Fruit fly (Drosophila melanogaster) whole organism, embryonic: ENCODE data around the gene CG4594.

Experiments
- Bgb ChIP-seq: fragments of 200-800 bp; sonication (Bioruptor generic); IDR thresholded peaks from 2 replicates; pipeline ENCODE4 v1.3.6; 2022; ENCODE audit warnings: missing biosample characterization, missing genetic modification characterization; ENCODE audit not compliant: partially characterized antibody
- Blimp-1 ChIP-seq: fragments of 200-800 bp; sonication (Bioruptor generic); optimal IDR thresholded peaks from 3 replicates; lab custom pipeline; 2018; ENCODE audit warnings: missing biosample characterization, missing genetic modification characterization, mild to moderate bottlenecking, moderate library complexity, missing genetic modification reagents
- CG10274 ChIP-seq: fragments of 200-800 bp; sonication (Bioruptor generic); optimal IDR thresholded peaks from 3 replicates; lab custom pipeline; 2017; ENCODE audit warnings: missing biosample characterization, mild to moderate bottlenecking, missing genetic modification characterization
- CG1233 ChIP-seq: fragments of 200-800 bp; sonication (Bioruptor generic); optimal IDR thresholded peaks from 4 replicates; lab custom pipeline; 2018; ENCODE audit warnings: missing biosample characterization, mild to moderate bottlenecking, missing genetic modification characterization
- CG12942 ChIP-seq: fragments of 200-800 bp; sonication (Bioruptor generic); optimal IDR thresholded peaks from 3 replicates; lab custom pipeline; 2016; ENCODE audit warnings: missing biosample characterization, missing genetic modification characterization
- CG13123 ChIP-seq: fragments of 200-800 bp; sonication (Bioruptor generic); optimal IDR thresholded peaks from 2 replicates; lab custom pipeline; 2016; ENCODE audit warnings: missing biosample characterization, missing genetic modification characterization
- CG13296 ChIP-seq: fragments of 200-800 bp; sonication (Bioruptor generic); optimal IDR thresholded peaks from 3 replicates; lab custom pipeline; 2018; ENCODE audit warnings: missing biosample characterization, mild to moderate bottlenecking, missing genetic modification characterization
- CG15073 ChIP-seq: fragments of 200-800 bp; sonication (Bioruptor generic); optimal IDR thresholded peaks from 2 replicates; lab custom pipeline; 2016; ENCODE audit warnings: missing biosample characterization, missing genetic modification characterization
- CG16813 ChIP-seq: fragments of 200-800 bp; sonication (Bioruptor generic); IDR thresholded peaks from 3 replicates; pipeline ENCODE4 v1.3.6; 2022; ENCODE audit warnings: missing biosample characterization, missing genetic modification characterization; ENCODE audit not compliant: partially characterized antibody
- CG18262 ChIP-seq: fragments of 200-800 bp; optimal IDR thresholded peaks from 3 replicates; lab custom pipeline; 2019; ENCODE audit warnings: missing biosample characterization, mild to moderate bottlenecking, missing genetic modification characterization, moderate library complexity
- CG2199 ChIP-seq: fragments of 200-800 bp; sonication (Bioruptor generic); IDR thresholded peaks from 3 replicates; pipeline ENCODE4 v1.3.6; 2022; ENCODE audit warnings: missing biosample characterization, missing genetic modification characterization
- CG2202 ChIP-seq: fragments of 200-800 bp; sonication (Bioruptor generic); optimal IDR thresholded peaks from 2 replicates; lab custom pipeline; 2018; ENCODE audit warnings: missing biosample characterization, mild to moderate bottlenecking, missing genetic modification characterization
- CG2678 ChIP-seq: fragments of 200-800 bp; sonication (Bioruptor generic); optimal IDR thresholded peaks from 3 replicates; lab custom pipeline; 2019; ENCODE audit warnings: missing biosample characterization, mild to moderate bottlenecking, missing genetic modification characterization, moderate library complexity
- CG31365 ChIP-seq: fragments of 200-800 bp; sonication (Bioruptor generic); optimal IDR thresholded peaks from 2 replicates; lab custom pipeline; 2018; ENCODE audit warnings: missing biosample characterization, mild to moderate bottlenecking, missing genetic modification characterization
- CG3847 ChIP-seq: fragments of 200-800 bp; sonication (Bioruptor generic); IDR thresholded peaks from 2 replicates; pipeline ENCODE4 v1.3.6; 2022; ENCODE audit warnings: missing biosample characterization, missing genetic modification characterization
- CG6689 ChIP-seq: fragments of 200-800 bp; sonication (Bioruptor generic); IDR thresholded peaks from 2 replicates; pipeline ENCODE4 v1.3.6; 2022; ENCODE audit warnings: missing biosample characterization, missing genetic modification characterization
- CG7271 ChIP-seq: fragments of 200-800 bp; sonication (Bioruptor generic); optimal IDR thresholded peaks from 2 replicates; lab custom pipeline; 2018; ENCODE audit warnings: missing biosample characterization, mild to moderate bottlenecking, missing genetic modification characterization, moderate library complexity
- CG9609 ChIP-seq: fragments of 200-800 bp; sonication (Bioruptor generic); optimal IDR thresholded peaks from 3 replicates; lab custom pipeline; 2016; ENCODE audit warnings: missing biosample characterization, missing genetic modification characterization
- CG9932 ChIP-seq: fragments of 200-800 bp; sonication (Bioruptor generic); IDR thresholded peaks from 2 replicates; pipeline ENCODE4 v1.3.6; 2022; ENCODE audit warnings: missing biosample characterization, missing genetic modification characterization
- CHES-1-like ChIP-seq: fragments of 200-800 bp; sonication (Bioruptor generic); optimal IDR thresholded peaks from 2 replicates; lab custom pipeline; 2016; ENCODE audit warnings: missing biosample characterization, missing genetic modification characterization
- ERR ChIP-seq: fragments of 200-800 bp; sonication (Bioruptor generic); optimal IDR thresholded peaks from 2 replicates; lab custom pipeline; 2016; ENCODE audit warnings: missing biosample characterization, missing genetic modification characterization
- Gug ChIP-seq: fragments of 200-800 bp; sonication (Bioruptor generic); IDR thresholded peaks from 4 replicates; pipeline ENCODE4 v1.3.6; 2022; ENCODE audit warnings: missing biosample characterization, missing genetic modification characterization
- H2.0 ChIP-seq: fragments of 200-800 bp; sonication (Bioruptor generic); IDR thresholded peaks from 2 replicates; pipeline ENCODE4 v1.3.6; 2022; ENCODE audit warnings: missing biosample characterization, missing genetic modification characterization
- HLH4C ChIP-seq: fragments of 200-800 bp; sonication (Bioruptor generic); IDR thresholded peaks from 3 replicates; pipeline ENCODE4 v1.3.6; 2022; ENCODE audit warnings: missing biosample characterization, missing genetic modification characterization; ENCODE audit not compliant: partially characterized antibody
- Lpt ChIP-seq: fragments of >200 bp; optimal IDR thresholded peaks from 2 replicates; lab custom pipeline; 2018; ENCODE audit warnings: missing biosample characterization, missing genetic modification characterization
- Mad ChIP-seq: fragments of 200-800 bp; sonication (Bioruptor generic); optimal IDR thresholded peaks from 2 replicates; lab custom pipeline; 2016; ENCODE audit warnings: missing biosample characterization, missing genetic modification characterization
- Ravus ChIP-seq: fragments of 200-800 bp; sonication (Bioruptor generic); IDR thresholded peaks from 2 replicates; pipeline ENCODE4 v1.3.6; 2022; ENCODE audit warnings: missing biosample characterization, missing genetic modification characterization
- YL-1 ChIP-seq: fragments of 200-800 bp; sonication (Bioruptor generic); optimal IDR thresholded peaks from 3 replicates; lab custom pipeline; 2017; ENCODE audit warnings: missing biosample characterization, mild to moderate bottlenecking, missing genetic modification characterization
- ab ChIP-seq: fragments of 200-800 bp; sonication (Bioruptor generic); optimal IDR thresholded peaks from 2 replicates; lab custom pipeline; 2016; ENCODE audit warnings: missing biosample characterization, missing genetic modification characterization
- ara ChIP-seq: fragments of 200-800 bp; sonication (Bioruptor generic); IDR thresholded peaks from 2 replicates; pipeline ENCODE4 v1.3.6; 2022; ENCODE audit warnings: missing biosample characterization, missing genetic modification characterization
- az2 ChIP-seq: fragments of 200-800 bp; sonication (Bioruptor generic); optimal IDR thresholded peaks from 3 replicates; lab custom pipeline; 2016; ENCODE audit warnings: missing biosample characterization, missing genetic modification characterization
- cad ChIP-seq: fragments of >200 bp; optimal IDR thresholded peaks from 2 replicates; lab custom pipeline; 2017; ENCODE audit warnings: missing biosample characterization, missing genetic modification characterization
- danr ChIP-seq: fragments of 200-800 bp; sonication (Bioruptor generic); IDR thresholded peaks from 2 replicates; pipeline ENCODE4 v1.3.6; 2022; ENCODE audit warnings: missing biosample characterization, missing genetic modification characterization
- eve ChIP-seq, 2 experiments: fragments of >200 bp; optimal IDR thresholded peaks; 2 replicates each; lab custom pipeline; 2017; ENCODE audit warnings: missing biosample characterization in 2 of 2, missing genetic modification characterization in 2 of 2
- gsb ChIP-seq: fragments of 200-800 bp; sonication (Bioruptor generic); IDR thresholded peaks from 2 replicates; pipeline ENCODE4 v1.3.6; 2022; ENCODE audit warnings: missing biosample characterization, missing genetic modification characterization
- kay ChIP-seq: fragments of 200-800 bp; sonication (Bioruptor generic); optimal IDR thresholded peaks from 2 replicates; lab custom pipeline; 2016; ENCODE audit warnings: missing biosample characterization, missing genetic modification characterization
- mirr ChIP-seq: fragments of 200-800 bp; sonication (Bioruptor generic); optimal IDR thresholded peaks from 3 replicates; lab custom pipeline; 2018; ENCODE audit warnings: missing biosample characterization, mild to moderate bottlenecking, missing genetic modification characterization
- otp ChIP-seq: fragments of 200-800 bp; sonication (Bioruptor generic); IDR thresholded peaks from 3 replicates; pipeline ENCODE4, ENCODE4 v1.3.6; 2022; ENCODE audit warnings: missing biosample characterization, missing genetic modification characterization
- prd ChIP-seq, 3 experiments: fragments of >200 bp in 2 of 3; fragments of 200-800 bp in 1 of 3; sonication (Bioruptor generic) in 1 of 3; optimal IDR thresholded peaks in 2 of 3; IDR thresholded peaks in 1 of 3; 2 replicates in 2 of 3; 3 replicates in 1 of 3; pipeline versions ENCODE4 v1.3.6 to Lab custom; 2017 to 2022; ENCODE audit warnings: missing biosample characterization in 1 of 3, missing genetic modification characterization in 1 of 3
- row ChIP-seq: fragments of 200-800 bp; sonication (Bioruptor generic); IDR thresholded peaks from 3 replicates; pipeline ENCODE4 v1.3.6; 2022; ENCODE audit warnings: missing biosample characterization, missing genetic modification characterization
- scrt ChIP-seq: fragments of 200-800 bp; sonication (Bioruptor generic); optimal IDR thresholded peaks from 2 replicates; lab custom pipeline; 2018; ENCODE audit warnings: missing biosample characterization, mild to moderate bottlenecking, missing genetic modification characterization, moderate library complexity
- sens ChIP-seq: fragments of 200-800 bp; sonication (Bioruptor generic); peaks from one replicate; lab custom pipeline; 2016; ENCODE audit warnings: missing biosample characterization, missing genetic modification characterization
- shn ChIP-seq: fragments of 200-800 bp; sonication (Bioruptor generic); optimal IDR thresholded peaks from 3 replicates; lab custom pipeline; 2016; ENCODE audit warnings: missing biosample characterization, missing genetic modification characterization
- slp2 ChIP-seq: fragments of 200-800 bp; sonication (Bioruptor generic); optimal IDR thresholded peaks from 2 replicates; lab custom pipeline; 2016; ENCODE audit warnings: missing biosample characterization, missing genetic modification characterization
- tgo ChIP-seq: fragments of 200-800 bp; sonication (Bioruptor generic); IDR thresholded peaks from 3 replicates; pipeline ENCODE4 v1.3.6; 2022; ENCODE audit warnings: missing biosample characterization, missing genetic modification characterization
- vnd ChIP-seq: fragments of 200-800 bp; sonication (Bioruptor generic); IDR thresholded peaks from 3 replicates; pipeline ENCODE4 v1.3.6; 2022; ENCODE audit warnings: missing biosample characterization, missing genetic modification characterization; ENCODE audit not compliant: partially characterized antibody
- vvl ChIP-seq: fragments of 200-800 bp; sonication (Bioruptor generic); IDR thresholded peaks from 2 replicates; pipeline ENCODE4 v1.3.6; 2022; ENCODE audit warnings: missing biosample characterization, missing genetic modification characterization
- zfh1 ChIP-seq: fragments of 200-800 bp; sonication (Bioruptor generic); IDR thresholded peaks from 3 replicates; pipeline ENCODE4 v1.3.6; 2022; ENCODE audit warnings: missing biosample characterization, missing genetic modification characterization

CG4594 gene

DNA sequence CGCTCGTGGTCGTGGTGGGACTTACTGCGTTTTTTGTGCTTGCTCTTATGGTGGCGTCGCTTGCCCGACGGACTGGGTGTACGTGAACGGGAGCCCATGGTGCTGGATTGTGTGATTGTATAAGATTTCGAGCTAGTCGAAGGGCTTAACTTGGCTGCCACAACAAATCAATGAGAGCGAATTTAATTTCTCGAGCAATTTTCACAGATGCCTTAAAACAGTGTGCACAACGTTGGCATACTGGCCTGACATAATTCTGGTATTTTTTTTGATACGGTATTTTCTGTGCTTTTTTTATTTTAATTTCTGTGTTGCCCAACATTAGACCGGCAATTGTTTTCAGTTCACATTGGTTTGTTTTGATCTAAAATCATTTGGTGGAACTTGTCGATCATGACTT, 17.9 kb downstream of the CG4594 start, which contains the start of gene Arglu1 (continued):
- no peak for TF ChIP-seq mirr
- no peak for TF ChIP-seq CG13123 (GFP tag; lab: Kevin White, UChicago)
- no peak for TF ChIP-seq CG12942
- no peak for TF ChIP-seq zfh1
- TF ChIP-seq Ravus: no peak
- TF ChIP-seq YL-1 (GFP tag; lab: Kevin White, UChicago): peak; percentile 55
- TF ChIP-seq CG31365 (tag; lab: Kevin White, UChicago): no peak
- TF ChIP-seq HLH4C (GFP tag; lab: Robert Waterston, UW): no peak
- TF ChIP-seq CG9609 (GFP tag; lab: Kevin White, UChicago): no peak
- TF ChIP-seq eve (GFP tag; optimal IDR thresholded peaks at IDR 0.05; lab: Kevin White, UChicago): no peak
- TF ChIP-seq CG1233 (GFP tag; lab: Kevin White, UChicago): no peak
- no peak for TF ChIP-seq ab (GFP tag; lab: Kevin White, UChicago)
- no peak for TF ChIP-seq sens (GFP tag; lab: Kevin White, UChicago)
- no peak for TF ChIP-seq ERR (GFP tag; lab: Kevin White, UChicago)
- TF ChIP-seq CG15073: no peak
- no peak for TF ChIP-seq kay (GFP tag; lab: Kevin White, UChicago)
- TF ChIP-seq az2 (GFP tag; lab: Kevin White, UChicago): no peak
- no peak for TF ChIP-seq ara (GFP tag; lab: Robert Waterston, UW)
- no peak for TF ChIP-seq scrt (GFP tag; lab: Kevin White, UChicago)
- TF ChIP-seq CG6689 (GFP tag; lab: Robert Waterston, UW): no peak
- no peak for TF ChIP-seq Bgb (GFP tag; lab: Robert Waterston, UW)
- TF ChIP-seq tgo (GFP tag; lab: Robert Waterston, UW): peak; percentile 28; the same call in 1 of the 3 replicates
- TF ChIP-seq CG7271: no peak
- no peak for TF ChIP-seq CG13296 (GFP tag; lab: Kevin White, UChicago)
- no peak for TF ChIP-seq Lpt (GFP tag; lab: Kevin White, UChicago)
- no peak for TF ChIP-seq CG2678
- no peak for TF ChIP-seq slp2 (GFP tag; lab: Kevin White, UChicago)
- no peak for TF ChIP-seq H2.0 (GFP tag; lab: Robert Waterston, UW)
- TF ChIP-seq CG2202 (tag; lab: Kevin White, UChicago): no peak
- TF ChIP-seq CHES-1-like: peak; percentile 39
- TF ChIP-seq gsb (GFP tag; lab: Robert Waterston, UW): no peak
- TF ChIP-seq cad: no peak
- TF ChIP-seq vnd: no peak
- no peak for TF ChIP-seq CG16813 (GFP tag; lab: Robert Waterston, UW)
- TF ChIP-seq CG2199 (GFP tag; lab: Robert Waterston, UW): no peak
- TF ChIP-seq danr: no peak
- TF ChIP-seq vvl: 0 out of 2 replicates have a peak, but pooled peaks have one; percentile 35
- 0 out of 2 replicates have a peak, but pooled peaks have one; percentile 32 for TF ChIP-seq CG3847 (GFP tag; lab: Robert Waterston, UW)
- TF ChIP-seq CG9932 (GFP tag; lab: Robert Waterston, UW): peak; percentile 69
- TF ChIP-seq otp (GFP tag; lab: Robert Waterston, UW): no peak
- no peak for TF ChIP-seq Mad (GFP tag; lab: Kevin White, UChicago)
- TF ChIP-seq shn (GFP tag; lab: Kevin White, UChicago): no peak
- TF ChIP-seq CG10274 (GFP tag; lab: Kevin White, UChicago): no peak
- TF ChIP-seq Gug (GFP tag; lab: Robert Waterston, UW): no peak
- TF ChIP-seq row: 0 out of 3 replicates have a peak, but pooled peaks have one; percentile 25
- TF ChIP-seq prd (optimal IDR thresholded peaks at IDR 0.05; lab: Kevin White, UChicago): no peak
- no peak for TF ChIP-seq prd (GFP tag; IDR thresholded peaks at IDR 0.05; lab: Robert Waterston, UW)
- TF ChIP-seq CG18262 (tag; lab: Kevin White, UChicago): no peak
- no peak for TF ChIP-seq Blimp-1 (GFP tag; lab: Kevin White, UChicago)
